Worm (Caenorhabditis elegans): ENCODE results near the gene C36C9.5.

ce11 chrX:1682558-1682957, 21.2 kb downstream of the C36C9.5 start, which contains the start of gene meg-4:
- no peak for TF ChIP-seq him-1 (tag; optimal IDR thresholded peaks at IDR 0.05)
- no peak for TF ChIP-seq W03F9.2 (tag; optimal IDR thresholded peaks at IDR 0.05)
- TF ChIP-seq dao-5 (tag; optimal IDR thresholded peaks at IDR 0.05) = no peak

All from whole organism, L4/young adult.